Worm (Caenorhabditis elegans): ENCODE data around the gene snf-5.

The snf-5 gene

DNA sequence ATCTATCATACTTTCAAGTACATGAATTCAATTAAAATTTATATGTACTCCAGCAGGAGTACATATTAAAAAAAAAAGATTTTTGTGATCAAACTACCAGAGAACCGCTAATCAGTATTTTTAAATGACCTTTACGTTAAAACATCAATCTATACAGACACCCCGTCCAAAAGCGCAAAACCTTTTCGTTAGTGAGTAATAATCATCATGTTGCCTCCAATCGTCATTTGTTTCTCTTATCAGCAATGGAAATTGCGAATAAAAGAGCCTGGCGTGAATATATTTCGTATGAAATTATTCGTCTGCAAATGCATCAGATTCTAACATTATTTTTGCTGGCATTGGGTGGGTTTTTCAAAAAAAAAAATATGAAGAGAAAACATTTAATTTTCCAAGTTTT lies 38.6 kb upstream of the snf-5 start, which contains the start of gene clec-66:
TSS of gene clec-66 (plus strand) at position 225 of the 400 bp plus-strand sequence.
- TF ChIP-seq ceh-28 (tag; optimal IDR thresholded peaks at IDR 0.05): no peak
- TF ChIP-seq fkh-10 (GFP tag; optimal IDR thresholded peaks at IDR 0.05): no peak
- TF ChIP-seq ama-1 (optimal IDR thresholded peaks at IDR 0.05): no peak
- peak; percentile 27 for TF ChIP-seq elt-2 (tag; optimal IDR thresholded peaks at IDR 0.05)
- TF ChIP-seq ztf-4 (tag; optimal IDR thresholded peaks at IDR 0.05): no peak
- peak; percentile 18 for TF ChIP-seq pqm-1 (tag; optimal IDR thresholded peaks at IDR 0.05)

DNA sequence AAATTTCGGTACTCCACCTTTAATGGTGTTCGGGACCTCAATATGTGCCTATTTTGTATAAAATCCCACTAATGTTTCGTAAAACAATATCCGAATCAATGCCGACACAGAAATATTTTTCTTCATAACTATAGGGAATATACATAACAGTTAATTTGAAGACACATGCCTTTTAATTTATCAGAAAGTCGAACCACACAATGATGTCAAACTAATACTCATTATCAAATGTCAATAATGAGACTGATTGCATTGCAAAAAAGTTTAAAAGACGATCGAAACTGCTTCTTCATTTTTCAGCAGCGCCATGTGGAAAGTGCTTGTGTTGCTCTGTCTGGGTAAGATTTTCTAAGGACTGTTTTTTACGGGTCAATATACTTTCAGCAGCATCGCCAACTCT lies 35.4 kb upstream of the snf-5 start, which contains the start of gene clec-65:
TSS of gene clec-65 (plus strand) at position 301 of the 400 bp plus-strand sequence.
- TF ChIP-seq fkh-2 (tag; optimal IDR thresholded peaks at IDR 0.05): no peak
- TF ChIP-seq skn-1 (tag; optimal IDR thresholded peaks at IDR 0.05): no peak
- peak; percentile 36 for TF ChIP-seq elt-2 (tag; optimal IDR thresholded peaks at IDR 0.05)
- peak; percentile 2 for TF ChIP-seq pqm-1 (tag; optimal IDR thresholded peaks at IDR 0.05)
- peak; percentile 11 for TF ChIP-seq pha-4 (tag; optimal IDR thresholded peaks at IDR 0.05)
- no peak for TF ChIP-seq ZK546.5 (tag; optimal IDR thresholded peaks at IDR 0.05)
- TF ChIP-seq nhr-43 (tag; optimal IDR thresholded peaks at IDR 0.05; ENCODE audit: poor library complexity, severe bottlenecking): no peak
- TF ChIP-seq egl-5 (tag; optimal IDR thresholded peaks at IDR 0.05): no peak
- TF ChIP-seq eor-1 (tag; optimal IDR thresholded peaks at IDR 0.05): no peak
- no peak for TF ChIP-seq sea-2 (GFP tag; optimal IDR thresholded peaks at IDR 0.05)

DNA sequence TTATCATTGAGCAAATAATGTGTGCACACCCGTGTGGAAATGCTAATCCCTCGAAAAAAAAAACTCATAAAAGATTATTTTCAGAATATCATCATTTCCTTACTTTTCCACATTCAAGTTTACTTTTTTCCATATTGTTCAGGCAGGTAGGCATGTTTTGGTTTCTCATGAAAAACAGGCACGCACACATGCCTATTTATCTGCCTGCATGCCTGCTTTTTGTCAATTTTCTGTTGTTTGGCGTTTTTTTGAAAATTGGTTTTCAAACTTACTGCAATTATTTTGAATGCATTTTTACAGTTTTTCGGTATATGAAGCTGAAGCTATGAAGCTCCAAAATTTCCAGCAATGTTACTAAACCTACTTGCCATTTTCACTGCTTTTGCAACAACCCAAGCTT lies 32.4 kb upstream of the snf-5 start, which contains the start of gene clec-64:
TSS of gene clec-64 (plus strand) at position 301 of the 400 bp plus-strand sequence.
- no peak for TF ChIP-seq mdl-1 (tag; optimal IDR thresholded peaks at IDR 0.05)
- TF ChIP-seq elt-3 (tag; optimal IDR thresholded peaks at IDR 0.05): no peak
- TF ChIP-seq elt-2 (tag; optimal IDR thresholded peaks at IDR 0.05): peak; percentile 31
- TF ChIP-seq lin-39 (tag; optimal IDR thresholded peaks at IDR 0.05): no peak
- no peak for TF ChIP-seq pqm-1 (tag; optimal IDR thresholded peaks at IDR 0.05)
- no peak for TF ChIP-seq ceh-28 (tag; optimal IDR thresholded peaks at IDR 0.05)
- no peak for TF ChIP-seq jun-1 (tag; optimal IDR thresholded peaks at IDR 0.05)
- TF ChIP-seq fos-1 (tag; optimal IDR thresholded peaks at IDR 0.05): no peak
- no peak for TF ChIP-seq nhr-11 (tag; optimal IDR thresholded peaks at IDR 0.05)

DNA sequence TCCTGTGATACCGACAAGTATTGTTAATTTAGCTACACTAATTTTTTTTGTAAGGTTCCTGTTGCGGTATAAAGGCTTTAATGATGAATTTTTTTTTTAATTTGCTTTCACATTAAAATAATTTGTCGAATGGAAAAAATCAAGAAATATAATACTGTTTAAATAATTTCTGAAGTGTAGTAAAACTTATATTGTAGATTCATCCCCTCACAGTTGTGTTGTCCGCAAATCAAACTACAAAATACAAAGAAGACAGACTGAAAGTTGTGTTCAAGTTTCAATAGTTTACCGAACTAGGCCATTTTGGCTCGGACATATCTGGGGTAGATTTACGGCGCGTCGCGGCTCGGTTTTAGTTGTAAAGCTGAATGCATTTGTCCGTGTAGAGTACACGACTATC lies 31.8 kb upstream of the snf-5 start:
- no peak for TF ChIP-seq daf-12 (tag; optimal IDR thresholded peaks at IDR 0.05)
- no peak for TF ChIP-seq fos-1 (tag; optimal IDR thresholded peaks at IDR 0.05)
- TF ChIP-seq lsy-12 (tag; optimal IDR thresholded peaks at IDR 0.05): no peak
- no peak for TF ChIP-seq hmg-11 (tag; optimal IDR thresholded peaks at IDR 0.05)
- no peak for TF ChIP-seq nhr-237 (tag; optimal IDR thresholded peaks at IDR 0.05)
- no peak for TF ChIP-seq ceh-82 (tag; optimal IDR thresholded peaks at IDR 0.05)
- TF ChIP-seq fkh-2 (tag; optimal IDR thresholded peaks at IDR 0.05): no peak
- TF ChIP-seq nhr-43 (tag; optimal IDR thresholded peaks at IDR 0.05; ENCODE audit: poor library complexity, severe bottlenecking): no peak
- no peak for TF ChIP-seq zag-1 (tag; optimal IDR thresholded peaks at IDR 0.05)
- TF ChIP-seq nhr-28 (tag; optimal IDR thresholded peaks at IDR 0.05): no peak
- TF ChIP-seq unc-62 (GFP tag; optimal IDR thresholded peaks at IDR 0.05): no peak
- TF ChIP-seq skn-1 (tag; optimal IDR thresholded peaks at IDR 0.05): no peak
- TF ChIP-seq unc-39 (tag; optimal IDR thresholded peaks at IDR 0.05): no peak
- no peak for TF ChIP-seq egl-5 (tag; optimal IDR thresholded peaks at IDR 0.05)
- no peak for TF ChIP-seq ztf-4 (tag; optimal IDR thresholded peaks at IDR 0.05)
- TF ChIP-seq pqm-1 (tag; optimal IDR thresholded peaks at IDR 0.05): no peak

DNA sequence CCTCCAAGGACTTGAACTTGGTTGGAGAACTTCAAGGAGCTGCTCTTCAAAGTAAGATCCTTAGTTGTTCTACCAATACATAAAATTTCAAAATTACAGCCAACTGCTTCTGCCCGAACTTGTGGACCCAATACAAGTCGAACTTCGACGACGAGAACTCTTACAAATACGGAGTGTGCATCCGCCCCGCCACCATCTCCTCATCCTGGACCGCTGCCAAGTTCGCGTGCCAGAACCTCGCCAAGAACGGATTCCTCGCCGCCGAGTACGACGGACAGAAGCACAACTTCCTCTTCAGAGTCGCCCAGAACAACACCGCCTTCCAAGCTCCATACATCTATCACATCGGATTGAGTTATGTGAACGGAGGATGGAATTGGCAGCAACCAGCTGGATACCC lies 31.1 kb upstream of the snf-5 start:
- no peak for TF ChIP-seq daf-12 (tag; optimal IDR thresholded peaks at IDR 0.05)
- no peak for TF ChIP-seq ZK546.5 (tag; optimal IDR thresholded peaks at IDR 0.05)
- TF ChIP-seq elt-1 (tag; optimal IDR thresholded peaks at IDR 0.05): no peak
- TF ChIP-seq nhr-43 (tag; optimal IDR thresholded peaks at IDR 0.05; ENCODE audit: poor library complexity, severe bottlenecking): no peak
- TF ChIP-seq hmg-11 (tag; optimal IDR thresholded peaks at IDR 0.05): no peak
- no peak for TF ChIP-seq pha-4 (tag; optimal IDR thresholded peaks at IDR 0.05)
- TF ChIP-seq R02D3.7 (tag; optimal IDR thresholded peaks at IDR 0.05): no peak
- no peak for TF ChIP-seq lsy-12 (tag; optimal IDR thresholded peaks at IDR 0.05)
- no peak for TF ChIP-seq ztf-4 (tag; optimal IDR thresholded peaks at IDR 0.05)
- TF ChIP-seq nhr-77 (tag; optimal IDR thresholded peaks at IDR 0.05): no peak
- TF ChIP-seq zag-1 (tag; optimal IDR thresholded peaks at IDR 0.05): no peak
- no peak for TF ChIP-seq sea-2 (GFP tag; optimal IDR thresholded peaks at IDR 0.05)
- TF ChIP-seq nhr-12 (tag; optimal IDR thresholded peaks at IDR 0.05): no peak
- no peak for TF ChIP-seq ztf-11 (tag; optimal IDR thresholded peaks at IDR 0.05)
- no peak for TF ChIP-seq eor-1 (tag; optimal IDR thresholded peaks at IDR 0.05)
- TF ChIP-seq tbx-2 (tag; optimal IDR thresholded peaks at IDR 0.05): no peak

All from whole organism, L3 larva.